Worm (Caenorhabditis elegans): ENCODE results near the gene ins-12.

- TF ChIP-seq ceh-9 (tag; optimal IDR thresholded peaks at IDR 0.05) (no peak), unc-55 (GFP tag; optimal IDR thresholded peaks at IDR 0.05) (no peak), ama-1 (optimal IDR thresholded peaks at IDR 0.05) (no peak), pha-4 (tag; optimal IDR thresholded peaks at IDR 0.05) (no peak), pqm-1 (tag; optimal IDR thresholded peaks at IDR 0.05) (no peak), syd-9 (tag; optimal IDR thresholded peaks at IDR 0.05) (no peak), tbx-2 (tag; optimal IDR thresholded peaks at IDR 0.05) (no peak), unc-3 (GFP tag; conservative IDR thresholded peaks at IDR 0.05) (no peak), unc-3 (tag; optimal IDR thresholded peaks at IDR 0.05) (no peak)
These were observed 31.4 kb downstream of the ins-12 start, which contains the start of gene lys-8 for ce11 chrII:5585788-5586187.

Measured in whole organism, late embryonic.